Worm (Caenorhabditis elegans) whole organism, early embryonic: ENCODE results near the gene mec-4.
"Not testable (repeated sequence)": the region's sequence is repeated elsewhere in the genome, so short reads cannot be mapped to it uniquely, and the experiment has no call there.

Experiments
- B0310.2 ChIP-seq: sonication (generic microtip); optimal IDR thresholded peaks from 2 replicates; lab custom pipeline; 2016; ENCODE audit warnings: mild to moderate bottlenecking, missing genetic modification characterization, missing compliant biosample characterization
- F13C5.2 ChIP-seq: sonication (generic microtip); optimal IDR thresholded peaks from 2 replicates; lab custom pipeline; 2017; ENCODE audit warnings: mild to moderate bottlenecking, missing genetic modification characterization, inconsistent platforms, missing compliant biosample characterization
- aly-1 ChIP-seq: sonication (generic microtip); optimal IDR thresholded peaks from 2 replicates; lab custom pipeline; 2016; ENCODE audit warnings: missing genetic modification characterization, missing compliant biosample characterization
- ama-1 ChIP-seq: fragments of 150-350 bp; optimal IDR thresholded peaks from 2 replicates; lab custom pipeline; 2014
- ceh-13 ChIP-seq: fragments of 200-800 bp; sonication (Bioruptor generic); optimal IDR thresholded peaks from 2 replicates; lab custom pipeline; 2018; ENCODE audit warnings: mild to moderate bottlenecking, missing genetic modification characterization, missing compliant biosample characterization
- ceh-36 ChIP-seq: sonication (generic microtip); optimal IDR thresholded peaks from 2 replicates; lab custom pipeline; 2016; ENCODE audit warnings: missing genetic modification characterization, inconsistent platforms, missing compliant biosample characterization
- ets-7 ChIP-seq: sonication (generic microtip); optimal IDR thresholded peaks from 2 replicates; lab custom pipeline; 2016; ENCODE audit warnings: missing genotype, missing genetic modification characterization, missing compliant biosample characterization
- flt-1 ChIP-seq: fragments of 200-800 bp; sonication (Bioruptor generic); IDR thresholded peaks from 2 replicates; pipeline ENCODE4 v1.3.6; 2022; ENCODE audit warnings: missing genetic modification characterization, missing compliant biosample characterization
- hmbx-1 ChIP-seq: sonication (generic microtip); optimal IDR thresholded peaks from 2 replicates; lab custom pipeline; 2016; ENCODE audit warnings: mild to moderate bottlenecking, missing genetic modification characterization, missing compliant biosample characterization
- hmg-4 ChIP-seq: fragments of 200-800 bp; sonication (Bioruptor generic); optimal IDR thresholded peaks from 2 replicates; lab custom pipeline; 2018; ENCODE audit warnings: mild to moderate bottlenecking, missing genetic modification characterization, missing compliant biosample characterization
- hnd-1 ChIP-seq: sonication (generic microtip); optimal IDR thresholded peaks from 2 replicates; lab custom pipeline; 2016; ENCODE audit warnings: missing genetic modification characterization, missing compliant biosample characterization
- pes-1 ChIP-seq: fragments of 200-800 bp; sonication (Bioruptor generic); IDR thresholded peaks from 2 replicates; pipeline ENCODE4 v1.3.6; 2022; ENCODE audit warnings: missing genetic modification reagents, missing genetic modification characterization, missing compliant biosample characterization
- scrt-1 ChIP-seq: fragments of 200-800 bp; sonication (Bioruptor generic); IDR thresholded peaks from 2 replicates; pipeline ENCODE4 v1.3.6; 2022; ENCODE audit warnings: missing genetic modification characterization, missing compliant biosample characterization
- sea-1 ChIP-seq: fragments of 200-800 bp; sonication (Bioruptor generic); conservative IDR thresholded peaks from 2 replicates; pipeline ENCODE4 v1.3.6; 2022; ENCODE audit warnings: missing genetic modification characterization, missing compliant biosample characterization
- tbx-11 ChIP-seq: fragments of 200-800 bp; sonication (Bioruptor generic); IDR thresholded peaks from 2 replicates; pipeline ENCODE4 v1.3.6; 2022; ENCODE audit warnings: missing genetic modification characterization, missing compliant biosample characterization
- tbx-37 ChIP-seq: fragments of 200-800 bp; sonication (Bioruptor generic); conservative IDR thresholded peaks from 2 replicates; pipeline ENCODE4 v1.3.6; 2022; ENCODE audit warnings: missing genetic modification reagents, missing genetic modification characterization, missing compliant biosample characterization
- tra-4 ChIP-seq: sonication (generic microtip); optimal IDR thresholded peaks from 2 replicates; lab custom pipeline; 2017; ENCODE audit warnings: missing genetic modification characterization, missing compliant biosample characterization

mec-4 gene

DNA sequence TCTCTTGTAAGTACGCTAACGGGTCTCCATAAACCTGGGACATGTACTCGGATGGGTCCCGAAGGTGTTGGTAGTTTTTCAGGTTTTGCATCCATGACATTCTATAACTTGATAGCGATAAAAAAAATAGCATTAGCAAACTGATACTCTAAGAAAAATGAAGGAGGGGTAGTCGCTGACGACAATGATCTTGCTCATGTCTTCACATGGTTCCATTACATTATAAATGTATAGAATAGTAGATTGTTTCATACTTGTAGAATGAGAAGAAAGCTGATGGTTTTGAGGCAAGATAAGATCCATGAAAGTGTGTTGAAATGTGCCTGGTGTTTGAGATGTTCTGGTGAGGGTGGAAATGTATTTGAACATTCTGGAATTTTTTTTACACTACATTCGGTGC lies at the start of gene mec-4:
Gene mec-4 (minus strand): TSS at position 101 of the 400 bp plus-strand sequence.
- TF ChIP-seq aly-1 (tag; lab: Kevin White, UChicago) (no peak), sea-1 (GFP tag; lab: Robert Waterston, UW) (no peak), F13C5.2 (tag; lab: Kevin White, UChicago) (no peak)

- no peak for TF ChIP-seq ceh-36
- TF ChIP-seq ceh-13 (GFP tag; lab: Kevin White, UChicago), result no peak
- TF ChIP-seq hmg-4 (GFP tag; lab: Kevin White, UChicago), result no peak
- TF ChIP-seq tra-4, result no peak
- TF ChIP-seq flt-1 (GFP tag; lab: Robert Waterston, UW), result no peak
- TF ChIP-seq scrt-1 (GFP tag; lab: Robert Waterston, UW), result no peak
- no peak for TF ChIP-seq sea-1 (GFP tag; lab: Robert Waterston, UW)
- TF ChIP-seq tbx-37, result no peak
- no peak for TF ChIP-seq F13C5.2 (tag; lab: Kevin White, UChicago)
- no peak for TF ChIP-seq ama-1 (lab: Kevin White, UChicago)
- TF ChIP-seq B0310.2, result no peak
- TF ChIP-seq tbx-11 (GFP tag; lab: Robert Waterston, UW), result no peak
- TF ChIP-seq aly-1 (tag; lab: Kevin White, UChicago), result no peak
- no peak for TF ChIP-seq ets-7
- no peak for TF ChIP-seq hnd-1
Measured at ce11 chrX:16844924-16845323, 38.0 kb upstream of the mec-4 start, which contains the start of gene F41G4.8. TSS of gene F41G4.8 (minus strand) at chrX:16845024.

ce11 chrX:16842935-16843334 lies 36.0 kb upstream of the mec-4 start:
- no peak for TF ChIP-seq B0310.2

- TF ChIP-seq tbx-11 (GFP tag; lab: Robert Waterston, UW) (no peak), tra-4 (no peak), scrt-1 (GFP tag; lab: Robert Waterston, UW) (no peak), sea-1 (GFP tag; lab: Robert Waterston, UW) (no peak), ets-7 (no peak), flt-1 (GFP tag; lab: Robert Waterston, UW) (no peak), F13C5.2 (tag; lab: Kevin White, UChicago) (no peak), tbx-37 (no peak)
Measured at ce11 chrX:16840738-16841137, 33.8 kb upstream of the mec-4 start, which contains the start of gene dyla-1. TSS of gene dyla-1 (plus strand) at chrX:16841038.

ce11 chrX:16836304-16836703 lies 29.4 kb upstream of the mec-4 start, which contains the start of gene F41G4.7:
TSS of gene F41G4.7 (minus strand) at chrX:16836404.
- no peak for TF ChIP-seq ceh-36
- no peak for TF ChIP-seq B0310.2
- no peak for TF ChIP-seq aly-1 (tag; lab: Kevin White, UChicago)
- no peak for TF ChIP-seq flt-1 (GFP tag; lab: Robert Waterston, UW)
- no peak for TF ChIP-seq tbx-37
- no peak for TF ChIP-seq pes-1
- no peak for TF ChIP-seq ama-1 (lab: Kevin White, UChicago)
- no peak for TF ChIP-seq tbx-11 (GFP tag; lab: Robert Waterston, UW)
- TF ChIP-seq hmg-4 (GFP tag; lab: Kevin White, UChicago), result no peak
- no peak for TF ChIP-seq hmbx-1 (tag; lab: Kevin White, UChicago)
- TF ChIP-seq hnd-1, result no peak
- TF ChIP-seq ceh-13 (GFP tag; lab: Kevin White, UChicago), result no peak

DNA sequence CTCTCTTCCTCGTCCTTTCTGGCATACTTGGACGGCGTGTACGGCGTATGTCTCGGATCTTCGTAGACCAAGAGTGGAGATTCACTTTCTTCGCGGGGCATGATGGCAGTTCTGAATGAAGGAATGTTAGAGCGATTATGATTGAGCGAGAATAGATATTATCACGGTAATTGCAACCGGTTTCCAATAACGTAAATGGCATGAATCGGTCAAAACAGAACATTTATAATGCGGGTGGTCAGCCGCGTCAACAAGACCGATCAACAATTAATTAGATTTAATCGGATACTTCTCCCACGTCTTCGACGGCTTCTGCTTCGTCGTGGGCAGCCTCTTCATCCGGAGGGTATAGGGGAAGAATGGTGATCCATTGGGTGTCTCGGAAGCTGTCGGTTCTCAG lies 27.8 kb upstream of the mec-4 start, which contains the start of gene F41G4.13:
Gene F41G4.13 (minus strand): TSS at position 101 of the 400 bp plus-strand sequence.
- TF ChIP-seq B0310.2, tra-4, hnd-1: not testable (repeated sequence)

- TF ChIP-seq F13C5.2 (tag; lab: Kevin White, UChicago) (no peak), B0310.2 (no peak), tbx-37 (no peak), hmbx-1 (tag; lab: Kevin White, UChicago) (no peak), sea-1 (GFP tag; lab: Robert Waterston, UW) (no peak), tra-4 (no peak), flt-1 (GFP tag; lab: Robert Waterston, UW) (no peak), pes-1 (no peak), aly-1 (tag; lab: Kevin White, UChicago) (no peak), tbx-11 (GFP tag; lab: Robert Waterston, UW) (no peak), scrt-1 (GFP tag; lab: Robert Waterston, UW) (no peak), hnd-1 (no peak), hmg-4 (GFP tag; lab: Kevin White, UChicago) (no peak), ceh-36 (no peak), ceh-13 (GFP tag; lab: Kevin White, UChicago) (no peak), ets-7 (no peak), ama-1 (lab: Kevin White, UChicago) (no peak)
Measured at ce11 chrX:16826500-16826899, 19.6 kb upstream of the mec-4 start.

ce11 chrX:16825358-16825757 lies 18.4 kb upstream of the mec-4 start, which contains the start of gene sto-5:
TSS of gene sto-5 (minus strand) at chrX:16825458.
- TF ChIP-seq flt-1 (GFP tag; lab: Robert Waterston, UW) (no peak), scrt-1 (GFP tag; lab: Robert Waterston, UW) (no peak), ceh-13 (GFP tag; lab: Kevin White, UChicago) (no peak), tbx-37 (no peak), hmbx-1 (tag; lab: Kevin White, UChicago) (no peak), tra-4 (no peak), B0310.2 (no peak), hmg-4 (GFP tag; lab: Kevin White, UChicago) (no peak), ceh-36 (no peak), tbx-11 (GFP tag; lab: Robert Waterston, UW) (no peak), pes-1 (no peak)

- TF ChIP-seq ama-1 (lab: Kevin White, UChicago), result no peak
- TF ChIP-seq flt-1 (GFP tag; lab: Robert Waterston, UW), result no peak
- TF ChIP-seq pes-1, result no peak
- TF ChIP-seq aly-1 (tag; lab: Kevin White, UChicago), result no peak
- no peak for TF ChIP-seq tra-4
- TF ChIP-seq hmbx-1 (tag; lab: Kevin White, UChicago), result no peak
- TF ChIP-seq ceh-36, result no peak
- TF ChIP-seq F13C5.2 (tag; lab: Kevin White, UChicago), result no peak
- TF ChIP-seq tbx-11 (GFP tag; lab: Robert Waterston, UW), result no peak
- no peak for TF ChIP-seq sea-1 (GFP tag; lab: Robert Waterston, UW)
- TF ChIP-seq ceh-13 (GFP tag; lab: Kevin White, UChicago), result no peak
- TF ChIP-seq scrt-1 (GFP tag; lab: Robert Waterston, UW), result no peak
- no peak for TF ChIP-seq hnd-1
- TF ChIP-seq hmg-4 (GFP tag; lab: Kevin White, UChicago), result no peak
- TF ChIP-seq ets-7, result no peak
- no peak for TF ChIP-seq B0310.2
Measured at ce11 chrX:16821533-16821932, 14.6 kb upstream of the mec-4 start.
